Worm (Caenorhabditis elegans): Measurements from ENCODE around the gene myo-6.

The myo-6 gene

ce11 chrIII:13439415-13439814, 29.8 kb downstream of the myo-6 start, which contains the start of gene ciao-2B (continued):
- TF ChIP-seq dpl-1 (GFP tag; optimal IDR thresholded peaks at IDR 0.05) (peak; percentile 79 to 89 (median 87)), lin-39 (tag; optimal IDR thresholded peaks at IDR 0.05) (peak; percentile 20)

ce11 chrIII:13452824-13453223, 43.2 kb downstream of the myo-6 start:
- TF ChIP-seq egl-27 (tag; optimal IDR thresholded peaks at IDR 0.05), result no peak
- TF ChIP-seq sox-4 (tag; optimal IDR thresholded peaks at IDR 0.05), result no peak
- no peak for TF ChIP-seq elt-2 (tag; optimal IDR thresholded peaks at IDR 0.05)
- no peak for TF ChIP-seq pax-3 (tag; optimal IDR thresholded peaks at IDR 0.05)
- no peak for TF ChIP-seq mab-9 (GFP tag; IDR thresholded peaks at IDR 0.05)
- no peak for TF ChIP-seq alr-1 (tag; optimal IDR thresholded peaks at IDR 0.05; ENCODE audit: borderline replicate concordance)
- no peak for TF ChIP-seq zag-1 (tag; optimal IDR thresholded peaks at IDR 0.05)
- no peak for TF ChIP-seq efl-3 (GFP tag; optimal IDR thresholded peaks at IDR 0.05)
- no peak for TF ChIP-seq ama-1 (optimal IDR thresholded peaks at IDR 0.05)
- TF ChIP-seq nhr-20 (tag; optimal IDR thresholded peaks at IDR 0.05), result no peak
- TF ChIP-seq fos-1 (tag; optimal IDR thresholded peaks at IDR 0.05), result no peak
- no peak for TF ChIP-seq fkh-10 (GFP tag; optimal IDR thresholded peaks at IDR 0.05)
- TF ChIP-seq tlp-1 (tag; optimal IDR thresholded peaks at IDR 0.05), result no peak
- TF ChIP-seq aha-1 (tag; optimal IDR thresholded peaks at IDR 0.05), result no peak
- TF ChIP-seq mef-2 (tag; optimal IDR thresholded peaks at IDR 0.05), result no peak
- TF ChIP-seq nhr-90 (tag; optimal IDR thresholded peaks at IDR 0.05; ENCODE audit: poor library complexity), result no peak
- no peak for TF ChIP-seq jun-1 (tag; optimal IDR thresholded peaks at IDR 0.05)
- no peak for TF ChIP-seq C34B4.2 (tag; optimal IDR thresholded peaks at IDR 0.05)
- TF ChIP-seq lin-39 (tag; optimal IDR thresholded peaks at IDR 0.05), result no peak

- TF ChIP-seq ztf-11 (tag; optimal IDR thresholded peaks at IDR 0.05) (no peak), nhr-76 (tag; optimal IDR thresholded peaks at IDR 0.05) (no peak), hlh-4 (tag; optimal IDR thresholded peaks at IDR 0.05) (no peak), nhr-77 (tag; optimal IDR thresholded peaks at IDR 0.05) (no peak)
Observed at ce11 chrIII:13455207-13455606, 45.6 kb downstream of the myo-6 start, which contains the start of gene cua-1. Gene cua-1, minus strand, starts transcription at chrIII:13455307.

- no peak for TF ChIP-seq ztf-11 (tag; optimal IDR thresholded peaks at IDR 0.05)
- peak; percentile 84 for TF ChIP-seq mef-2 (tag; optimal IDR thresholded peaks at IDR 0.05)
- TF ChIP-seq grh-1 (GFP tag; IDR thresholded peaks at IDR 0.05), result no peak
- TF ChIP-seq ceh-90 (tag; optimal IDR thresholded peaks at IDR 0.05), result no peak
- TF ChIP-seq mdl-1 (tag; optimal IDR thresholded peaks at IDR 0.05), result no peak
- TF ChIP-seq unc-130 (tag; optimal IDR thresholded peaks at IDR 0.05), result no peak
- TF ChIP-seq skn-1 (tag; optimal IDR thresholded peaks at IDR 0.05), result peak; percentile 21
- TF ChIP-seq sox-4 (tag; optimal IDR thresholded peaks at IDR 0.05), result no peak
- TF ChIP-seq nhr-76 (tag; optimal IDR thresholded peaks at IDR 0.05), result no peak
- TF ChIP-seq ceh-88 (GFP tag; IDR thresholded peaks at IDR 0.05), result no peak
- TF ChIP-seq unc-98 (GFP tag; IDR thresholded peaks at IDR 0.05), result no peak
- peak; percentile 50 for TF ChIP-seq mep-1 (tag; optimal IDR thresholded peaks at IDR 0.05)
- no peak for TF ChIP-seq rnt-1 (tag; optimal IDR thresholded peaks at IDR 0.05)
- no peak for TF ChIP-seq nhr-11 (tag; optimal IDR thresholded peaks at IDR 0.05)
- peak; percentile 31 for TF ChIP-seq fkh-10 (GFP tag; optimal IDR thresholded peaks at IDR 0.05)
- no peak for TF ChIP-seq hlh-4 (tag; optimal IDR thresholded peaks at IDR 0.05)
- no peak for TF ChIP-seq ceh-63 (GFP tag; optimal IDR thresholded peaks at IDR 0.05)
- TF ChIP-seq dsc-1 (tag; optimal IDR thresholded peaks at IDR 0.05), result no peak
- TF ChIP-seq elt-2 (tag; optimal IDR thresholded peaks at IDR 0.05), result no peak
- TF ChIP-seq C04F5.9 (tag; optimal IDR thresholded peaks at IDR 0.05), result no peak
- peak; percentile 32 for TF ChIP-seq swsn-7 (tag; optimal IDR thresholded peaks at IDR 0.05)
- peak; percentile 22 for TF ChIP-seq nhr-237 (tag; optimal IDR thresholded peaks at IDR 0.05)
- TF ChIP-seq ztf-4 (tag; optimal IDR thresholded peaks at IDR 0.05), result no peak
- TF ChIP-seq tbx-2 (tag; optimal IDR thresholded peaks at IDR 0.05), result no peak
- peak; percentile 32 for TF ChIP-seq lir-3 (tag; optimal IDR thresholded peaks at IDR 0.05; ENCODE audit: poor library complexity)
- TF ChIP-seq xbp-1 (tag; optimal IDR thresholded peaks at IDR 0.05), result peak; percentile 22
- TF ChIP-seq lin-39 (tag; optimal IDR thresholded peaks at IDR 0.05), result no peak
- TF ChIP-seq nhr-12 (tag; optimal IDR thresholded peaks at IDR 0.05), result no peak
- TF ChIP-seq nhr-28 (tag; optimal IDR thresholded peaks at IDR 0.05), result no peak
- TF ChIP-seq pag-3 (tag; optimal IDR thresholded peaks at IDR 0.05; ENCODE audit: borderline replicate concordance, insufficient read depth), result no peak
- no peak for TF ChIP-seq unc-62 (GFP tag; optimal IDR thresholded peaks at IDR 0.05)
- no peak for TF ChIP-seq hpl-2 (GFP tag; optimal IDR thresholded peaks at IDR 0.05)
Observed at ce11 chrIII:13455816-13456215, 46.2 kb downstream of the myo-6 start.
